Worm (Caenorhabditis elegans) whole organism, L4/young adult: ENCODE data around the gene srj-6.

Experiments used
- W03F9.2 ChIP-seq: fragments of 150-350 bp; optimal IDR thresholded peaks from 2 replicates; lab custom pipeline; 2014; ENCODE audit warnings: missing biosample characterization, missing genetic modification characterization
- dao-5 ChIP-seq: sonication (generic microtip); optimal IDR thresholded peaks from 2 replicates; lab custom pipeline; 2016; ENCODE audit warnings: missing genotype, missing genetic modification characterization, moderate library complexity, missing compliant biosample characterization
- him-1 ChIP-seq: sonication (generic microtip); optimal IDR thresholded peaks from 2 replicates; lab custom pipeline; 2016; ENCODE audit warnings: missing genotype, missing genetic modification reagents, missing genetic modification characterization, missing compliant biosample characterization

Gene srj-6

ce11 chrV:609671-610070, 44.6 kb downstream of the srj-6 start, which contains the start of gene srlf-36:
Gene srlf-36, minus strand, starts transcription at chrV:609771.
- no peak for TF ChIP-seq W03F9.2 (tag; lab: Kevin White, UChicago)
- no peak for TF ChIP-seq dao-5 (tag; lab: Kevin White, UChicago)
- no peak for TF ChIP-seq him-1

ce11 chrV:608844-609243, 45.5 kb downstream of the srj-6 start, which contains the start of gene srw-109:
Gene srw-109, minus strand, starts transcription at chrV:608944.
- no peak for TF ChIP-seq him-1

ce11 chrV:604105-604504, 50.2 kb downstream of the srj-6 start, which contains the start of gene srlf-37:
Gene srlf-37, minus strand, starts transcription at chrV:604205.
- TF ChIP-seq him-1 (no peak), dao-5 (tag; lab: Kevin White, UChicago) (no peak), W03F9.2 (tag; lab: Kevin White, UChicago) (no peak)
